Worm (Caenorhabditis elegans) whole organism, late embryonic: ENCODE data around the gene F56D2.2.

ENCODE experiments used
- ceh-48 ChIP-seq: sonication (generic microtip); optimal IDR thresholded peaks from 2 replicates; lab custom pipeline; 2016; ENCODE audit warnings: missing genetic modification characterization, inconsistent platforms, missing compliant biosample characterization
- ceh-9 ChIP-seq: sonication (generic microtip); optimal IDR thresholded peaks from 2 replicates; lab custom pipeline; 2016; ENCODE audit warnings: mild to moderate bottlenecking, missing genetic modification characterization, inconsistent platforms, missing compliant biosample characterization
- hlh-8 ChIP-seq: sonication (generic microtip); optimal IDR thresholded peaks from 2 replicates; lab custom pipeline; 2016; ENCODE audit warnings: missing genotype, missing genetic modification characterization, missing compliant biosample characterization
- nhr-232 ChIP-seq: sonication (generic microtip); optimal IDR thresholded peaks from 2 replicates; lab custom pipeline; 2016; ENCODE audit warnings: missing genetic modification characterization, missing compliant biosample characterization
- pqm-1 ChIP-seq: sonication (generic microtip); optimal IDR thresholded peaks from 2 replicates; lab custom pipeline; 2016; ENCODE audit warnings: missing genetic modification characterization, missing compliant biosample characterization

DNA sequence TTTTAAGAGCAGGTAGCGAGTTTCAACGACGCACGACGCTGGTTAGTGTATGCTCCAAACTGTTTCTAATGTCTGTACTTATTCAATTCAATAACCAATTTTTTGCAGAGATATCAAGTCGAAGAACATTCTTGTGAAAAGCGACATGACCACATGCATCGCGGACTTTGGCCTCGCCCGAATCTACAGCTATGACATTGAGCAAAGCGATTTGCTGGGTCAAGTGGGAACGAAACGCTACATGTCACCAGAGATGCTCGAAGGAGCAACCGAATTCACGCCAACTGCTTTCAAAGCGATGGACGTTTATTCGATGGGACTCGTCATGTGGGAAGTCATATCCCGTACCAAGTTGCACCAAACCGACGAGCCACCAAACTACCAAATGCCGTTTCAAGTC is 43.3 kb downstream of the F56D2.2 start:
- TF ChIP-seq hlh-8 (no peak), ceh-48 (no peak), ceh-9 (tag; lab: Kevin White, UChicago) (no peak), nhr-232 (tag; lab: Kevin White, UChicago) (no peak), pqm-1 (tag; lab: Kevin White, UChicago) (no peak)
